Worm (Caenorhabditis elegans) whole organism, dauer: ENCODE data around the gene F23F12.13.

Experiments used
- unc-62 ChIP-seq: sonication (generic microtip); optimal IDR thresholded peaks from 2 replicates; lab custom pipeline; 2017; ENCODE audit warnings: missing biosample characterization, missing genetic modification reagents, missing genetic modification characterization

The F23F12.13 gene

ce11 chrIII:6495191-6495723 lies at the start of gene F23F12.13:
Gene F23F12.13 (plus strand): TSS chrIII:6495673.
- TF ChIP-seq unc-62, result no peak

ce11 chrIII:6446807-6447206 lies 48.7 kb upstream of the F23F12.13 start, which contains the start of gene let-721:
Gene let-721 (minus strand): TSS chrIII:6446907.
- TF ChIP-seq unc-62, result no peak

ce11 chrIII:6447521-6447920 lies 48.0 kb upstream of the F23F12.13 start:
- no peak for TF ChIP-seq unc-62

ce11 chrIII:6449854-6450253 lies 45.6 kb upstream of the F23F12.13 start:
- TF ChIP-seq unc-62, result no peak

ce11 chrIII:6450596-6450995 lies 44.9 kb upstream of the F23F12.13 start, which contains the start of gene T26A5.6:
Gene T26A5.6 (minus strand): TSS chrIII:6450696.
- no peak for TF ChIP-seq unc-62

- TF ChIP-seq unc-62, result no peak
Observed at ce11 chrIII:6452278-6452677, 43.2 kb upstream of the F23F12.13 start, which contains the start of gene set-1. Gene set-1 (minus strand): TSS chrIII:6452378.

- no peak for TF ChIP-seq unc-62
Observed at ce11 chrIII:6452683-6453082, 42.8 kb upstream of the F23F12.13 start.

- no peak for TF ChIP-seq unc-62
Observed at ce11 chrIII:6453665-6454064, 41.8 kb upstream of the F23F12.13 start.

ce11 chrIII:6454183-6454582 lies 41.3 kb upstream of the F23F12.13 start, which contains the start of gene jhdm-1:
Gene jhdm-1 (plus strand): TSS chrIII:6454483.
- no peak for TF ChIP-seq unc-62

ce11 chrIII:6459820-6460219 lies 35.7 kb upstream of the F23F12.13 start, which contains the start of gene algn-1:
Gene algn-1 (plus strand): TSS chrIII:6460120.
- no peak for TF ChIP-seq unc-62

ce11 chrIII:6462610-6463009 lies 32.9 kb upstream of the F23F12.13 start, which contains the start of gene T26A5.8:
Gene T26A5.8 (minus strand): TSS chrIII:6462856.
- TF ChIP-seq unc-62, result no peak

- no peak for TF ChIP-seq unc-62
Observed at ce11 chrIII:6463679-6464078, 31.8 kb upstream of the F23F12.13 start, which contains the start of gene dlc-1. Gene dlc-1 (minus strand): TSS chrIII:6463779.

ce11 chrIII:6464113-6464571 lies 31.3 kb upstream of the F23F12.13 start:
- no peak for TF ChIP-seq unc-62

- TF ChIP-seq unc-62, result no peak
Observed at ce11 chrIII:6464913-6465312, 30.6 kb upstream of the F23F12.13 start, which contains the start of gene nduf-2.2. Gene nduf-2.2 (plus strand): TSS chrIII:6465222.

- TF ChIP-seq unc-62, result no peak
Observed at ce11 chrIII:6467005-6467404, 28.5 kb upstream of the F23F12.13 start, which contains the start of gene T26A5.2. Gene T26A5.2 (plus strand): TSS chrIII:6467305.

ce11 chrIII:6471451-6471850 lies 24.0 kb upstream of the F23F12.13 start, which contains the start of gene wht-6:
Gene wht-6 (plus strand): TSS chrIII:6471751.
- TF ChIP-seq unc-62, result no peak

ce11 chrIII:6476380-6476779 lies 19.1 kb upstream of the F23F12.13 start:
- no peak for TF ChIP-seq unc-62
